Worm (Caenorhabditis elegans): ENCODE data around the gene H43E16.1.

The H43E16.1 gene

ce11 chrII:6707496-6708260, 33.6 kb downstream of the H43E16.1 start:
- TF ChIP-seq unc-62 (GFP tag; optimal IDR thresholded peaks at IDR 0.05) (peak; percentile 27), lin-39 (tag; optimal IDR thresholded peaks at IDR 0.05) (peak; percentile 96), elt-3 (tag; optimal IDR thresholded peaks at IDR 0.05) (no peak), lsy-12 (tag; optimal IDR thresholded peaks at IDR 0.05) (no peak), daf-12 (tag; optimal IDR thresholded peaks at IDR 0.05) (no peak), nfya-1 (tag; optimal IDR thresholded peaks at IDR 0.05; ENCODE audit: insufficient read depth) (peak; percentile 52), elt-1 (tag; optimal IDR thresholded peaks at IDR 0.05) (peak; percentile 0)

ce11 chrII:6708980-6709379, 34.9 kb downstream of the H43E16.1 start:
- TF ChIP-seq lin-39 (tag; optimal IDR thresholded peaks at IDR 0.05) (peak; percentile 65), egl-5 (tag; optimal IDR thresholded peaks at IDR 0.05) (peak; percentile 18), ceh-28 (tag; optimal IDR thresholded peaks at IDR 0.05) (no peak), hmg-11 (tag; optimal IDR thresholded peaks at IDR 0.05) (peak; percentile 37), pqm-1 (tag; optimal IDR thresholded peaks at IDR 0.05) (no peak), unc-62 (GFP tag; optimal IDR thresholded peaks at IDR 0.05) (peak; percentile 15), nfya-1 (tag; optimal IDR thresholded peaks at IDR 0.05; ENCODE audit: insufficient read depth) (peak; percentile 78), lin-15B (tag; optimal IDR thresholded peaks at IDR 0.05) (peak; percentile 21)

- TF ChIP-seq ceh-28 (tag; optimal IDR thresholded peaks at IDR 0.05) (no peak), ceh-9 (tag; optimal IDR thresholded peaks at IDR 0.05) (no peak), nhr-23 (tag; optimal IDR thresholded peaks at IDR 0.05) (peak; percentile 3), fkh-10 (GFP tag; optimal IDR thresholded peaks at IDR 0.05) (peak; percentile 86), unc-39 (tag; optimal IDR thresholded peaks at IDR 0.05) (no peak), nhr-11 (tag; optimal IDR thresholded peaks at IDR 0.05) (no peak), nhr-12 (tag; optimal IDR thresholded peaks at IDR 0.05) (no peak), elt-3 (tag; optimal IDR thresholded peaks at IDR 0.05) (no peak), nhr-25 (tag; optimal IDR thresholded peaks at IDR 0.05) (no peak), mml-1 (tag; optimal IDR thresholded peaks at IDR 0.05) (no peak), ztf-11 (tag; optimal IDR thresholded peaks at IDR 0.05) (no peak), sea-2 (GFP tag; optimal IDR thresholded peaks at IDR 0.05) (no peak), nhr-43 (tag; optimal IDR thresholded peaks at IDR 0.05; ENCODE audit: poor library complexity, severe bottlenecking) (peak; percentile 26), jun-1 (tag; optimal IDR thresholded peaks at IDR 0.05) (no peak), ztf-4 (tag; optimal IDR thresholded peaks at IDR 0.05) (no peak), ama-1 (optimal IDR thresholded peaks at IDR 0.05) (peak; percentile 74), nfya-1 (tag; optimal IDR thresholded peaks at IDR 0.05; ENCODE audit: insufficient read depth) (no peak), ceh-82 (tag; optimal IDR thresholded peaks at IDR 0.05) (no peak), nhr-76 (tag; optimal IDR thresholded peaks at IDR 0.05) (no peak), eor-1 (tag; optimal IDR thresholded peaks at IDR 0.05) (no peak), skn-1 (tag; optimal IDR thresholded peaks at IDR 0.05) (no peak), fkh-2 (tag; optimal IDR thresholded peaks at IDR 0.05) (no peak)
Measured at ce11 chrII:6709680-6710079, 35.6 kb downstream of the H43E16.1 start.

ce11 chrII:6710596-6710995, 36.5 kb downstream of the H43E16.1 start:
- TF ChIP-seq nhr-67 (tag; optimal IDR thresholded peaks at IDR 0.05) = no peak
- TF ChIP-seq ama-1 (optimal IDR thresholded peaks at IDR 0.05) = no peak
- TF ChIP-seq elt-1 (tag; optimal IDR thresholded peaks at IDR 0.05) = no peak
- TF ChIP-seq nhr-77 (tag; optimal IDR thresholded peaks at IDR 0.05) = no peak
- TF ChIP-seq nfya-1 (tag; optimal IDR thresholded peaks at IDR 0.05; ENCODE audit: insufficient read depth) = no peak
- no peak for TF ChIP-seq R02D3.7 (tag; optimal IDR thresholded peaks at IDR 0.05)
- no peak for TF ChIP-seq pha-4 (tag; optimal IDR thresholded peaks at IDR 0.05)
- TF ChIP-seq jun-1 (tag; optimal IDR thresholded peaks at IDR 0.05) = no peak
- TF ChIP-seq tbx-2 (tag; optimal IDR thresholded peaks at IDR 0.05) = no peak

All from whole organism, L3 larva.